Fruit fly (Drosophila melanogaster) whole organism, adult: ENCODE measurements around the gene grass.

Source experiments
- CG11617 ChIP-seq: fragments of 200-800 bp; sonication (Bioruptor generic); optimal IDR thresholded peaks from 2 replicates; lab custom pipeline; 2017; ENCODE audit warnings: mild to moderate bottlenecking, missing biosample characterization, missing genetic modification reagents, missing genetic modification characterization
- CG12768 ChIP-seq: fragments of 200-800 bp; sonication (Bioruptor generic); optimal IDR thresholded peaks from 2 replicates; lab custom pipeline; 2017; ENCODE audit warnings: missing biosample characterization, missing genetic modification characterization, mild to moderate bottlenecking, moderate library complexity, missing genetic modification reagents
- CG14711 ChIP-seq: fragments of 200-800 bp; sonication (Bioruptor generic); optimal IDR thresholded peaks from 2 replicates; lab custom pipeline; 2018; ENCODE audit warnings: missing biosample characterization, mild to moderate bottlenecking, missing genetic modification characterization, moderate library complexity
- CG1620 ChIP-seq: fragments of 200-800 bp; sonication (Bioruptor generic); optimal IDR thresholded peaks from 2 replicates; lab custom pipeline; 2016; ENCODE audit warnings: missing biosample characterization, missing genetic modification characterization
- CG33017 ChIP-seq: fragments of 200-800 bp; sonication (Bioruptor generic); optimal IDR thresholded peaks from 2 replicates; lab custom pipeline; 2018; ENCODE audit warnings: missing biosample characterization, mild to moderate bottlenecking, missing genetic modification characterization, moderate library complexity
- CG5204 ChIP-seq: fragments of 200-800 bp; sonication (Bioruptor generic); optimal IDR thresholded peaks from 2 replicates; lab custom pipeline; 2016; ENCODE audit warnings: missing biosample characterization, missing genetic modification characterization
- CG7045 ChIP-seq: fragments of 200-800 bp; sonication (Bioruptor generic); optimal IDR thresholded peaks from 2 replicates; lab custom pipeline; 2017; ENCODE audit warnings: missing biosample characterization, mild to moderate bottlenecking, missing genetic modification characterization
- CG7101 ChIP-seq: fragments of 200-800 bp; sonication (Bioruptor generic); optimal IDR thresholded peaks from 2 replicates; lab custom pipeline; 2018; ENCODE audit warnings: missing biosample characterization, mild to moderate bottlenecking, missing genetic modification characterization, moderate library complexity
- Clk ChIP-seq: fragments of 200-800 bp; sonication (Bioruptor generic); optimal IDR thresholded peaks from 2 replicates; lab custom pipeline; 2017; ENCODE audit warnings: missing biosample characterization, missing genetic modification characterization
- Crg-1 ChIP-seq: fragments of 200-800 bp; sonication (Bioruptor generic); optimal IDR thresholded peaks from 2 replicates; lab custom pipeline; 2016; ENCODE audit warnings: missing biosample characterization, missing genetic modification characterization
- Hr96 ChIP-seq: fragments of 200-800 bp; sonication (Bioruptor generic); optimal IDR thresholded peaks from 2 replicates; lab custom pipeline; 2016; ENCODE audit warnings: missing biosample characterization, missing genetic modification characterization
- Mnt ChIP-seq: fragments of 200-800 bp; sonication (Bioruptor generic); optimal IDR thresholded peaks from 2 replicates; lab custom pipeline; 2016; ENCODE audit warnings: missing biosample characterization, mild to moderate bottlenecking, missing genetic modification characterization
- bab1 ChIP-seq: fragments of 200-800 bp; sonication (Bioruptor generic); optimal IDR thresholded peaks from 3 replicates; lab custom pipeline; 2019; ENCODE audit warnings: missing biosample characterization, mild to moderate bottlenecking, missing genetic modification characterization, moderate library complexity
- cic ChIP-seq: fragments of 200-800 bp; sonication (Bioruptor generic); optimal IDR thresholded peaks from 2 replicates; lab custom pipeline; 2017; ENCODE audit warnings: missing biosample characterization, mild to moderate bottlenecking, missing genetic modification characterization, moderate library complexity
- cnc ChIP-seq, 2 experiments: fragments of >200 bp; optimal IDR thresholded peaks; 2 replicates each; lab custom pipeline; 2017
- kay ChIP-seq: fragments of 200-800 bp; sonication (Bioruptor generic); peaks from one replicate; lab custom pipeline; 2016; ENCODE audit warnings: missing biosample characterization, missing genetic modification characterization, borderline replicate concordance
- ovo ChIP-seq: fragments of 200-800 bp; sonication (Bioruptor generic); optimal IDR thresholded peaks from 2 replicates; lab custom pipeline; 2016; ENCODE audit warnings: missing biosample characterization, missing genetic modification characterization
- pad ChIP-seq: fragments of 200-800 bp; sonication (Bioruptor generic); optimal IDR thresholded peaks from 3 replicates; lab custom pipeline; 2017; ENCODE audit warnings: missing biosample characterization, missing genetic modification characterization, mild to moderate bottlenecking, moderate library complexity, missing genetic modification reagents
- tj ChIP-seq: fragments of 200-800 bp; sonication (Bioruptor generic); optimal IDR thresholded peaks from 3 replicates; lab custom pipeline; 2017; ENCODE audit warnings: missing biosample characterization, mild to moderate bottlenecking, missing genetic modification characterization, moderate library complexity
- toe ChIP-seq: fragments of 200-800 bp; sonication (Bioruptor generic); optimal IDR thresholded peaks from 2 replicates; lab custom pipeline; 2016; ENCODE audit warnings: missing biosample characterization, missing genetic modification characterization

Gene grass

dm6 chr3R:27201538-27202281, 44.0 kb downstream of the grass start:
- TF ChIP-seq CG7045 (GFP tag; lab: Kevin White, UChicago) (no peak), Clk (no peak), CG1620 (GFP tag; lab: Kevin White, UChicago) (no peak), CG11617 (GFP tag; lab: Kevin White, UChicago) (no peak), CG12768 (GFP tag; lab: Kevin White, UChicago) (no peak), ovo (GFP tag; lab: Kevin White, UChicago) (no peak), Hr96 (GFP tag; lab: Kevin White, UChicago) (no peak), cic (GFP tag; lab: Kevin White, UChicago) (no peak)

- no peak for TF ChIP-seq cnc (optimal IDR thresholded peaks at IDR 0.05; lab: Kevin White, UChicago)
- no peak for TF ChIP-seq Hr96 (GFP tag; lab: Kevin White, UChicago)
- TF ChIP-seq bab1 (GFP tag; lab: Kevin White, UChicago): no peak
- TF ChIP-seq CG7045 (GFP tag; lab: Kevin White, UChicago): no peak
- TF ChIP-seq CG7101 (tag; lab: Kevin White, UChicago): no peak
- TF ChIP-seq CG14711: no peak
- TF ChIP-seq CG5204 (GFP tag; lab: Kevin White, UChicago): no peak
- TF ChIP-seq CG1620 (GFP tag; lab: Kevin White, UChicago): no peak
- no peak for TF ChIP-seq pad (GFP tag; lab: Kevin White, UChicago)
- no peak for TF ChIP-seq Clk
- no peak for TF ChIP-seq tj (GFP tag; lab: Kevin White, UChicago)
- no peak for TF ChIP-seq cic (GFP tag; lab: Kevin White, UChicago)
- no peak for TF ChIP-seq Mnt (GFP tag; lab: Kevin White, UChicago)
These were observed 44.6 kb downstream of the grass start for dm6 chr3R:27202330-27202729.

- TF ChIP-seq CG11617 (GFP tag; lab: Kevin White, UChicago) (no peak), pad (GFP tag; lab: Kevin White, UChicago) (no peak), CG1620 (GFP tag; lab: Kevin White, UChicago) (no peak), CG12768 (GFP tag; lab: Kevin White, UChicago) (no peak), Crg-1 (GFP tag; lab: Kevin White, UChicago) (no peak)
These were observed 46.1 kb downstream of the grass start for dm6 chr3R:27203856-27204255.

dm6 chr3R:27204694-27205414, 47.1 kb downstream of the grass start:
- TF ChIP-seq CG12768 (GFP tag; lab: Kevin White, UChicago): no peak
- no peak for TF ChIP-seq CG7045 (GFP tag; lab: Kevin White, UChicago)
- TF ChIP-seq bab1 (GFP tag; lab: Kevin White, UChicago): no peak
- TF ChIP-seq CG33017 (tag; lab: Kevin White, UChicago): no peak
- no peak for TF ChIP-seq pad (GFP tag; lab: Kevin White, UChicago)
- TF ChIP-seq CG11617 (GFP tag; lab: Kevin White, UChicago): no peak
- no peak for TF ChIP-seq ovo (GFP tag; lab: Kevin White, UChicago)
- TF ChIP-seq Hr96 (GFP tag; lab: Kevin White, UChicago): no peak
- TF ChIP-seq Crg-1 (GFP tag; lab: Kevin White, UChicago): no peak

dm6 chr3R:27208724-27209343, 51.1 kb downstream of the grass start:
- TF ChIP-seq pad (GFP tag; lab: Kevin White, UChicago): no peak
- no peak for TF ChIP-seq cic (GFP tag; lab: Kevin White, UChicago)
- no peak for TF ChIP-seq Crg-1 (GFP tag; lab: Kevin White, UChicago)
- TF ChIP-seq Clk: no peak
- no peak for TF ChIP-seq kay (GFP tag; lab: Kevin White, UChicago)
- TF ChIP-seq CG5204 (GFP tag; lab: Kevin White, UChicago): no peak
- TF ChIP-seq toe (GFP tag; lab: Kevin White, UChicago): no peak
- no peak for TF ChIP-seq CG1620 (GFP tag; lab: Kevin White, UChicago)
- TF ChIP-seq CG7101 (tag; lab: Kevin White, UChicago): no peak
- TF ChIP-seq bab1 (GFP tag; lab: Kevin White, UChicago): no peak
- TF ChIP-seq tj (GFP tag; lab: Kevin White, UChicago): no peak
- no peak for TF ChIP-seq Mnt (GFP tag; lab: Kevin White, UChicago)
- no peak for TF ChIP-seq CG11617 (GFP tag; lab: Kevin White, UChicago)
- no peak for TF ChIP-seq CG7045 (GFP tag; lab: Kevin White, UChicago)
- no peak for TF ChIP-seq CG14711
- no peak for TF ChIP-seq CG12768 (GFP tag; lab: Kevin White, UChicago)
- no peak for TF ChIP-seq cnc (optimal IDR thresholded peaks at IDR 0.05; lab: Kevin White, UChicago)
- no peak for TF ChIP-seq ovo (GFP tag; lab: Kevin White, UChicago)
